Worm (Caenorhabditis elegans) whole organism, late embryonic: Measurements from ENCODE around the gene C34F6.5.

Experiments used
- F13H6.1 ChIP-seq: sonication (generic microtip); optimal IDR thresholded peaks from 2 replicates; lab custom pipeline; 2016; ENCODE audit warnings: missing genetic modification characterization, missing compliant biosample characterization
- K09A11.1 ChIP-seq: sonication (generic microtip); optimal IDR thresholded peaks from 2 replicates; lab custom pipeline; 2017; ENCODE audit warnings: antibody characterized with exemption, mild to moderate bottlenecking, missing genetic modification characterization, missing compliant biosample characterization; ENCODE audit not compliant: insufficient read depth
- Y22D7AL.16 ChIP-seq: sonication (generic microtip); optimal IDR thresholded peaks from 2 replicates; lab custom pipeline; 2016; ENCODE audit warnings: missing genetic modification characterization, missing compliant biosample characterization
- ceh-14 ChIP-seq: sonication (generic microtip); optimal IDR thresholded peaks from 2 replicates; lab custom pipeline; 2016; ENCODE audit warnings: missing genotype, missing genetic modification characterization, missing compliant biosample characterization
- ceh-18 ChIP-seq: sonication (generic microtip); optimal IDR thresholded peaks from 2 replicates; lab custom pipeline; 2016; ENCODE audit warnings: missing genetic modification characterization, missing compliant biosample characterization
- ceh-19 ChIP-seq: fragments of 200-800 bp; sonication (Bioruptor generic); optimal IDR thresholded peaks from 2 replicates; lab custom pipeline; 2018; ENCODE audit warnings: mild to moderate bottlenecking, missing genetic modification characterization, missing compliant biosample characterization
- ceh-22 ChIP-seq: sonication (generic microtip); optimal IDR thresholded peaks from 2 replicates; lab custom pipeline; 2017; ENCODE audit warnings: missing biosample characterization, missing genetic modification characterization
- ceh-31 ChIP-seq: sonication (generic microtip); optimal IDR thresholded peaks from 2 replicates; lab custom pipeline; 2016; ENCODE audit warnings: missing genetic modification characterization, missing compliant biosample characterization
- ceh-34 ChIP-seq: sonication (generic microtip); optimal IDR thresholded peaks from 2 replicates; lab custom pipeline; 2016; ENCODE audit warnings: mild to moderate bottlenecking, missing genetic modification characterization, missing compliant biosample characterization
- ceh-45 ChIP-seq: fragments of 200-800 bp; sonication (Bioruptor generic); IDR thresholded peaks from 2 replicates; pipeline ENCODE4 v1.3.6; 2022; ENCODE audit warnings: missing genetic modification reagents, missing genetic modification characterization, missing compliant biosample characterization
- ceh-48 ChIP-seq: sonication (generic microtip); optimal IDR thresholded peaks from 2 replicates; lab custom pipeline; 2016; ENCODE audit warnings: missing genetic modification characterization, inconsistent platforms, missing compliant biosample characterization
- ceh-6 ChIP-seq: fragments of 200-800 bp; sonication (Bioruptor generic); optimal IDR thresholded peaks from 2 replicates; lab custom pipeline; 2018; ENCODE audit warnings: mild to moderate bottlenecking, missing genetic modification characterization, missing compliant biosample characterization
- che-1 ChIP-seq: sonication (generic microtip); optimal IDR thresholded peaks from 2 replicates; lab custom pipeline; 2016; ENCODE audit warnings: mild to moderate bottlenecking, missing genetic modification characterization, missing compliant biosample characterization
- dmd-4 ChIP-seq: sonication (generic microtip); optimal IDR thresholded peaks from 2 replicates; lab custom pipeline; 2016; ENCODE audit warnings: borderline replicate concordance, missing genetic modification characterization, missing compliant biosample characterization
- dve-1 ChIP-seq: sonication (generic microtip); optimal IDR thresholded peaks from 2 replicates; lab custom pipeline; 2017; ENCODE audit warnings: antibody characterized with exemption, mild to moderate bottlenecking, missing genetic modification characterization, missing compliant biosample characterization
- elt-2 ChIP-seq: sonication (generic microtip); optimal IDR thresholded peaks from 2 replicates; lab custom pipeline; 2016; ENCODE audit warnings: missing genetic modification reagents, missing genetic modification characterization, missing compliant biosample characterization
- ets-4 ChIP-seq: sonication (generic microtip); optimal IDR thresholded peaks from 2 replicates; lab custom pipeline; 2016; ENCODE audit warnings: missing genetic modification characterization, missing compliant biosample characterization
- eyg-1 ChIP-seq: sonication (generic microtip); optimal IDR thresholded peaks from 2 replicates; lab custom pipeline; 2016; ENCODE audit warnings: missing genotype, missing genetic modification characterization, missing compliant biosample characterization
- gmeb-2 ChIP-seq: sonication (generic microtip); optimal IDR thresholded peaks from 2 replicates; lab custom pipeline; 2016; ENCODE audit warnings: missing genetic modification characterization, inconsistent platforms, missing compliant biosample characterization
- hlh-13 ChIP-seq: fragments of 200-800 bp; sonication (Bioruptor generic); optimal IDR thresholded peaks from 2 replicates; lab custom pipeline; 2018; ENCODE audit warnings: mild to moderate bottlenecking, missing genetic modification characterization, missing compliant biosample characterization
- hlh-30 ChIP-seq: sonication (generic microtip); optimal IDR thresholded peaks from 2 replicates; lab custom pipeline; 2017; ENCODE audit warnings: antibody characterized with exemption, missing genetic modification characterization, missing compliant biosample characterization; ENCODE audit not compliant: insufficient read depth
- hlh-6 ChIP-seq: sonication (generic microtip); optimal IDR thresholded peaks from 2 replicates; lab custom pipeline; 2016; ENCODE audit warnings: missing genotype, missing genetic modification characterization, missing compliant biosample characterization
- hlh-8 ChIP-seq: sonication (generic microtip); optimal IDR thresholded peaks from 2 replicates; lab custom pipeline; 2016; ENCODE audit warnings: missing genotype, missing genetic modification characterization, missing compliant biosample characterization
- lim-6 ChIP-seq: sonication (generic microtip); optimal IDR thresholded peaks from 2 replicates; lab custom pipeline; 2016; ENCODE audit warnings: missing genetic modification characterization, missing compliant biosample characterization
- lin-11 ChIP-seq: fragments of 200-800 bp; sonication (Bioruptor generic); optimal IDR thresholded peaks from 2 replicates; lab custom pipeline; 2018; ENCODE audit warnings: mild to moderate bottlenecking, missing genetic modification characterization, missing compliant biosample characterization
- madf-2 ChIP-seq: sonication (generic microtip); optimal IDR thresholded peaks from 2 replicates; lab custom pipeline; 2017; ENCODE audit warnings: missing genetic modification characterization, missing compliant biosample characterization
- mec-3 ChIP-seq: sonication (generic microtip); optimal IDR thresholded peaks from 2 replicates; lab custom pipeline; 2016; ENCODE audit warnings: borderline replicate concordance, missing genetic modification characterization, missing compliant biosample characterization
- nhr-11 ChIP-seq: fragments of 150-350 bp; optimal IDR thresholded peaks from 2 replicates; lab custom pipeline; 2014; ENCODE audit warnings: missing biosample characterization, missing genetic modification characterization
- npax-4 ChIP-seq: sonication (generic microtip); optimal IDR thresholded peaks from 2 replicates; lab custom pipeline; 2016; ENCODE audit warnings: missing genetic modification characterization, missing compliant biosample characterization
- odd-2 ChIP-seq: sonication (generic microtip); optimal IDR thresholded peaks from 2 replicates; lab custom pipeline; 2017; ENCODE audit warnings: antibody characterized with exemption, mild to moderate bottlenecking, missing genetic modification characterization, missing compliant biosample characterization
- pag-3 ChIP-seq: sonication (generic microtip); optimal IDR thresholded peaks from 2 replicates; lab custom pipeline; 2016; ENCODE audit warnings: missing compliant biosample characterization, missing genetic modification characterization, borderline replicate concordance
- pat-9 ChIP-seq: fragments of 200-800 bp; sonication (Bioruptor generic); optimal IDR thresholded peaks from 2 replicates; lab custom pipeline; 2018; ENCODE audit warnings: mild to moderate bottlenecking, missing genetic modification characterization, moderate library complexity, missing compliant biosample characterization
- pax-1 ChIP-seq: fragments of 150-350 bp; optimal IDR thresholded peaks from 2 replicates; lab custom pipeline; 2014; ENCODE audit warnings: missing biosample characterization, missing genetic modification characterization
- pha-4 ChIP-seq: fragments of 150-350 bp; optimal IDR thresholded peaks from 2 replicates; lab custom pipeline; 2018; ENCODE audit warnings: missing biosample characterization, missing genetic modification reagents, missing genetic modification characterization
- pqm-1 ChIP-seq: sonication (generic microtip); optimal IDR thresholded peaks from 2 replicates; lab custom pipeline; 2016; ENCODE audit warnings: missing genetic modification characterization, missing compliant biosample characterization
- sdc-2 ChIP-seq: sonication (generic microtip); optimal IDR thresholded peaks from 2 replicates; lab custom pipeline; 2016; ENCODE audit warnings: missing genotype, missing genetic modification characterization, missing compliant biosample characterization
- sox-2 ChIP-seq: fragments of 200-800 bp; sonication (Bioruptor generic); IDR thresholded peaks from 2 replicates; pipeline ENCODE4 v1.3.6; 2022; ENCODE audit warnings: missing genetic modification reagents, missing genetic modification characterization, missing compliant biosample characterization
- sox-4 ChIP-seq: sonication (generic microtip); optimal IDR thresholded peaks from 2 replicates; lab custom pipeline; 2017; ENCODE audit warnings: mild to moderate bottlenecking, missing genetic modification characterization, inconsistent platforms, missing compliant biosample characterization
- tbx-2 ChIP-seq: sonication (generic microtip); optimal IDR thresholded peaks from 2 replicates; lab custom pipeline; 2016; ENCODE audit warnings: missing genetic modification characterization, missing compliant biosample characterization
- ttx-3 ChIP-seq: sonication (generic microtip); optimal IDR thresholded peaks from 2 replicates; lab custom pipeline; 2016; ENCODE audit warnings: missing genetic modification reagents, missing genetic modification characterization, missing compliant biosample characterization
- unc-3 ChIP-seq, 2 experiments: fragments of 200-800 bp in 1 of 2; sonication (Bioruptor generic) in 1 of 2; sonication (generic microtip) in 1 of 2; conservative IDR thresholded peaks in 1 of 2; optimal IDR thresholded peaks in 1 of 2; 2 replicates each; pipeline versions ENCODE4 v1.3.6 to Lab custom; 2016 to 2022; ENCODE audit warnings: missing compliant biosample characterization in 2 of 2, missing genetic modification characterization in 2 of 2, missing genetic modification reagents in 1 of 2
- unc-42 ChIP-seq: sonication (generic microtip); optimal IDR thresholded peaks from 2 replicates; lab custom pipeline; 2016; ENCODE audit warnings: missing genotype, missing genetic modification characterization, missing compliant biosample characterization
- unc-55 ChIP-seq: sonication (generic microtip); optimal IDR thresholded peaks from 2 replicates; lab custom pipeline; 2017; ENCODE audit warnings: missing biosample characterization, missing genetic modification reagents, missing genetic modification characterization
- zip-5 ChIP-seq: sonication (generic microtip); optimal IDR thresholded peaks from 2 replicates; lab custom pipeline; 2016; ENCODE audit warnings: missing genetic modification characterization, missing compliant biosample characterization
- ztf-16 ChIP-seq: sonication (generic microtip); optimal IDR thresholded peaks from 2 replicates; lab custom pipeline; 2017; ENCODE audit warnings: missing genetic modification characterization, missing compliant biosample characterization

Gene C34F6.5

DNA sequence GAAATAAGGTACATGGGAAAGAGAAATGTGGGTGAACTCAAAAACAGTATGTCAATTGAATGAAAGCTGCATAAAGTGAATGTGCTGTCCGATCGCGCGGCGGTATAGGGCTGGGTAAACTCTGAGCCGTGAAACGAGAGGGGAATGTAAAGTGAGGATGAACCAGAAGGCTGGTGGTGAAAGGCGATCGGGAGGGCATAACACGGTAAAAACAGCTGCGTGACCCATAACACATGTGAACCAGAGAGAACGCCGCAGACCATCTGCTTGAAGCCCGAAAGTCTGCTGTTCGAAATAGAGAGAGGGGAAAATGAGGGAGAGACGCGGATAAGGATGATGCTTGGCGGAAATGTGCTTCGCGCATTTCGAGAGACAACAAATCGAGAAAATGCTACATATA is 1.7 kb upstream of the C34F6.5 start:
- TF ChIP-seq unc-42 (tag; lab: Kevin White, UChicago) (no peak), ztf-16 (tag; lab: Kevin White, UChicago) (no peak), mec-3 (no peak), sox-4 (tag; lab: Kevin White, UChicago) (no peak), eyg-1 (tag; lab: Kevin White, UChicago) (no peak), pag-3 (no peak), hlh-8 (tag; lab: Kevin White, UChicago) (peak; percentile 45), npax-4 (tag; lab: Kevin White, UChicago) (no peak), ceh-14 (tag; lab: Kevin White, UChicago) (no peak), ttx-3 (no peak), dve-1 (no peak), pha-4 (no peak), pax-1 (tag; lab: Kevin White, UChicago) (no peak), hlh-6 (peak; percentile 23), ceh-6 (no peak), gmeb-2 (tag; lab: Kevin White, UChicago) (no peak), pqm-1 (tag; lab: Kevin White, UChicago) (no peak), che-1 (tag; lab: Kevin White, UChicago) (no peak), unc-55 (no peak), sdc-2 (tag; lab: Kevin White, UChicago) (peak; percentile 26), hlh-13 (GFP tag; lab: Kevin White, UChicago) (no peak), zip-5 (tag; lab: Kevin White, UChicago) (no peak), ceh-22 (tag; lab: Kevin White, UChicago) (no peak), ceh-18 (tag; lab: Kevin White, UChicago) (no peak), elt-2 (tag; lab: Kevin White, UChicago) (no peak), tbx-2 (tag; lab: Kevin White, UChicago) (peak; percentile 6), madf-2 (tag; lab: Kevin White, UChicago) (no peak), F13H6.1 (tag; lab: Kevin White, UChicago) (no peak), unc-3 (GFP tag; conservative IDR thresholded peaks at IDR 0.05; lab: Robert Waterston, UW) (no peak), unc-3 (tag; optimal IDR thresholded peaks at IDR 0.05; lab: Kevin White, UChicago) (no peak), ceh-19 (GFP tag; lab: Kevin White, UChicago) (no peak), hlh-30 (tag; lab: Kevin White, UChicago) (no peak), pat-9 (no peak), ceh-34 (tag; lab: Kevin White, UChicago) (peak; percentile 45), ceh-31 (tag; lab: Kevin White, UChicago) (no peak), lim-6 (tag; lab: Kevin White, UChicago) (no peak), ceh-45 (GFP tag; lab: Robert Waterston, UW) (no peak), K09A11.1 (tag; lab: Kevin White, UChicago) (no peak), lin-11 (no peak), ceh-48 (tag; lab: Kevin White, UChicago) (no peak), nhr-11 (tag; lab: Kevin White, UChicago) (no peak), odd-2 (tag; lab: Kevin White, UChicago) (no peak), dmd-4 (tag; lab: Kevin White, UChicago) (no peak), Y22D7AL.16 (tag; lab: Kevin White, UChicago) (no peak), sox-2 (GFP tag; lab: Robert Waterston, UW) (no peak), ets-4 (tag; lab: Kevin White, UChicago) (no peak)
